Comparison of ENCODE assay signal across 7 worm cellular contexts in genomic region chrX:12874798-12875342, ce11.
TF ChIP-seq lines count a peak whose summit lies in the region.

No protein-coding gene starts in this region.

TF ChIP-seq in whole organism, L1 larva, 84 proteins besides CTCF, POLR2A, EP300 and RAD21:
- TF ChIP-seq nhr-85 (tag; lab: Kevin White, UChicago), result peak; percentile 77
- TF ChIP-seq rnt-1 (tag; optimal IDR thresholded peaks at IDR 0.05; lab: Kevin White, UChicago), result peak; percentile 12
- TF ChIP-seq blmp-1 (tag; optimal IDR thresholded peaks at IDR 0.05; lab: Kevin White, UChicago), result peak; percentile 57
- peak in 1 of 6 experiments; percentile 28 for TF ChIP-seq elt-3 (tag; optimal IDR thresholded peaks at IDR 0.05; lab: Kevin White, UChicago)
- no peak for TF ChIP-seq lin-15B (tag; optimal IDR thresholded peaks at IDR 0.05; lab: Kevin White, UChicago)
- TF ChIP-seq nhr-20 (tag; optimal IDR thresholded peaks at IDR 0.05; lab: Kevin White, UChicago), result no peak
- TF ChIP-seq lin-35 (GFP tag; optimal IDR thresholded peaks at IDR 0.05; lab: Kevin White, UChicago), result no peak

TF ChIP-seq in whole organism, L2 larva, 48 proteins besides CTCF, POLR2A, EP300 and RAD21:
- TF ChIP-seq fos-1 (tag; optimal IDR thresholded peaks at IDR 0.05; lab: Kevin White, UChicago) (peak; percentile 18), sma-3 (GFP tag; optimal IDR thresholded peaks at IDR 0.05; lab: Kevin White, UChicago) (peak; percentile 48), nhr-77 (tag; optimal IDR thresholded peaks at IDR 0.05; lab: Kevin White, UChicago) (no peak), blmp-1 (tag; optimal IDR thresholded peaks at IDR 0.05; lab: Kevin White, UChicago; ENCODE audit: insufficient read depth) (peak; percentile 98), nhr-25 (tag; optimal IDR thresholded peaks at IDR 0.05; lab: Kevin White, UChicago) (peak; percentile 32), egl-27 (tag; optimal IDR thresholded peaks at IDR 0.05; lab: Kevin White, UChicago) (peak; percentile 5)

TF ChIP-seq in whole organism, L3 larva, 47 proteins besides CTCF, POLR2A, EP300 and RAD21 (continues in another document):
- TF ChIP-seq nfya-1 (tag; optimal IDR thresholded peaks at IDR 0.05; lab: Kevin White, UChicago; ENCODE audit: insufficient read depth) (peak; percentile 5), egl-27 (tag; optimal IDR thresholded peaks at IDR 0.05; lab: Kevin White, UChicago) (no peak), aly-2 (tag; optimal IDR thresholded peaks at IDR 0.05; lab: Kevin White, UChicago) (no peak), snpc-4 (tag; optimal IDR thresholded peaks at IDR 0.05; lab: Kevin White, UChicago) (no peak), R02D3.7 (tag; optimal IDR thresholded peaks at IDR 0.05; lab: Kevin White, UChicago) (no peak), tbx-2 (tag; optimal IDR thresholded peaks at IDR 0.05; lab: Kevin White, UChicago) (no peak), ztf-11 (tag; optimal IDR thresholded peaks at IDR 0.05; lab: Kevin White, UChicago) (no peak), egl-5 (tag; optimal IDR thresholded peaks at IDR 0.05; lab: Kevin White, UChicago) (no peak), mdl-1 (tag; optimal IDR thresholded peaks at IDR 0.05; lab: Kevin White, UChicago) (no peak), elt-2 (tag; optimal IDR thresholded peaks at IDR 0.05; lab: Kevin White, UChicago) (peak; percentile 31), nhr-77 (tag; optimal IDR thresholded peaks at IDR 0.05; lab: Kevin White, UChicago) (no peak), jun-1 (tag; optimal IDR thresholded peaks at IDR 0.05; lab: Kevin White, UChicago) (no peak), nhr-28 (tag; optimal IDR thresholded peaks at IDR 0.05; lab: Kevin White, UChicago) (no peak), unc-62 (GFP tag; optimal IDR thresholded peaks at IDR 0.05; lab: Kevin White, UChicago) (no peak), nhr-67 (tag; optimal IDR thresholded peaks at IDR 0.05; lab: Kevin White, UChicago) (no peak), pqm-1 (tag; optimal IDR thresholded peaks at IDR 0.05; lab: Kevin White, UChicago) (no peak), sea-2 (GFP tag; optimal IDR thresholded peaks at IDR 0.05; lab: Kevin White, UChicago) (no peak)

TF ChIP-seq in whole organism, L4 larva, 104 proteins besides CTCF, POLR2A, EP300 and RAD21:
- no peak for TF ChIP-seq ces-1 (GFP tag; optimal IDR thresholded peaks at IDR 0.05; lab: Kevin White, UChicago)
- no peak for TF ChIP-seq ceh-32 (tag; optimal IDR thresholded peaks at IDR 0.05; lab: Kevin White, UChicago; ENCODE audit: poor library complexity)
- TF ChIP-seq attf-4 (tag; optimal IDR thresholded peaks at IDR 0.05; lab: Kevin White, UChicago), result no peak
- TF ChIP-seq pqm-1 (tag; optimal IDR thresholded peaks at IDR 0.05; lab: Kevin White, UChicago), result peak; percentile 12
- TF ChIP-seq R02D3.7 (tag; optimal IDR thresholded peaks at IDR 0.05; lab: Kevin White, UChicago), result no peak
- no peak for TF ChIP-seq lin-29 (GFP tag; IDR thresholded peaks at IDR 0.05; lab: Robert Waterston, UW)
- no peak for TF ChIP-seq hlh-11 (tag; optimal IDR thresholded peaks at IDR 0.05; lab: Kevin White, UChicago)
- TF ChIP-seq dmd-6 (GFP tag; IDR thresholded peaks at IDR 0.05; lab: Robert Waterston, UW), result peak; percentile 33; the same call in 1 of the 2 replicates
- TF ChIP-seq set-16 (GFP tag; IDR thresholded peaks at IDR 0.05; lab: Robert Waterston, UW), result no peak
- TF ChIP-seq hif-1 (tag; optimal IDR thresholded peaks at IDR 0.05; lab: Kevin White, UChicago), result no peak
- TF ChIP-seq tra-1 (GFP tag; IDR thresholded peaks at IDR 0.05; lab: Robert Waterston, UW), result no peak
- TF ChIP-seq lin-15B (tag; optimal IDR thresholded peaks at IDR 0.05; lab: Kevin White, UChicago), result no peak
- no peak for TF ChIP-seq dmd-8 (GFP tag; IDR thresholded peaks at IDR 0.05; lab: Robert Waterston, UW)
- peak; percentile 17 for TF ChIP-seq mxl-3 (GFP tag; optimal IDR thresholded peaks at IDR 0.05; lab: Kevin White, UChicago)
- no peak for TF ChIP-seq ceh-62 (tag; optimal IDR thresholded peaks at IDR 0.05; lab: Kevin White, UChicago)
- no peak for TF ChIP-seq lsy-2 (tag; optimal IDR thresholded peaks at IDR 0.05; lab: Kevin White, UChicago)
- TF ChIP-seq dpl-1 (GFP tag; optimal IDR thresholded peaks at IDR 0.05; lab: Kevin White, UChicago), result no peak

TF ChIP-seq in whole organism, late embryonic, 69 proteins besides CTCF, POLR2A, EP300 and RAD21:
- TF ChIP-seq elt-2 (tag; optimal IDR thresholded peaks at IDR 0.05; lab: Kevin White, UChicago) (peak; percentile 9), hlh-15 (tag; optimal IDR thresholded peaks at IDR 0.05; lab: Kevin White, UChicago) (no peak)

TF ChIP-seq in whole organism, mixed stage, embryonic, 35 proteins besides CTCF, POLR2A, EP300 and RAD21:
- TF ChIP-seq cnd-1 (tag; optimal IDR thresholded peaks at IDR 0.05; lab: Kevin White, UChicago) (no peak), elt-1 (tag; optimal IDR thresholded peaks at IDR 0.05; lab: Kevin White, UChicago; ENCODE audit: borderline replicate concordance, insufficient read depth) (peak; percentile 65), zip-8 (tag; optimal IDR thresholded peaks at IDR 0.05; lab: Kevin White, UChicago) (no peak)

TF ChIP-seq in whole organism, young adult, 124 proteins besides CTCF, POLR2A, EP300 and RAD21:
- TF ChIP-seq gei-17 (GFP tag; optimal IDR thresholded peaks at IDR 0.05; lab: Kevin White, UChicago) (no peak), egl-18 (GFP tag; IDR thresholded peaks at IDR 0.05; lab: Robert Waterston, UW) (no peak), T07F8.4 (tag; optimal IDR thresholded peaks at IDR 0.05; lab: Kevin White, UChicago) (no peak), madf-3 (GFP tag; IDR thresholded peaks at IDR 0.05; lab: Robert Waterston, UW) (no peak), nhr-80 (tag; optimal IDR thresholded peaks at IDR 0.05; lab: Kevin White, UChicago) (peak; percentile 53), rcor-1 (GFP tag; IDR thresholded peaks at IDR 0.05; lab: Robert Waterston, UW) (no peak)
